Worm (Caenorhabditis elegans): ENCODE measurements around the gene T09A5.15.

ce11 chrII:7810869-7811543, 46.8 kb upstream of the T09A5.15 start, which contains the start of gene cki-1:
- TF ChIP-seq hmg-1.2 (GFP tag; IDR thresholded peaks at IDR 0.05) (no peak), F57A8.1 (GFP tag; optimal IDR thresholded peaks at IDR 0.05) (no peak)
